Fruit fly (Drosophila melanogaster) whole organism, embryonic: Measurements from ENCODE around the gene mAcon1.

Experiments used
- Abd-B ChIP-seq: fragments of 200-800 bp; sonication (Bioruptor generic); optimal IDR thresholded peaks from 2 replicates; lab custom pipeline; 2018; ENCODE audit warnings: missing biosample characterization, mild to moderate bottlenecking, missing genetic modification characterization, moderate library complexity
- B-H2 ChIP-seq: fragments of 200-800 bp; sonication (Bioruptor generic); optimal IDR thresholded peaks from 2 replicates; lab custom pipeline; 2018; ENCODE audit warnings: missing biosample characterization, mild to moderate bottlenecking, missing genetic modification characterization
- BEAF-32 ChIP-seq: fragments of 200-800 bp; sonication (Bioruptor generic); optimal IDR thresholded peaks from 3 replicates; lab custom pipeline; 2017; ENCODE audit warnings: missing biosample characterization, missing genetic modification characterization, mild to moderate bottlenecking, moderate library complexity, missing genetic modification reagents
- Blimp-1 ChIP-seq: fragments of 200-800 bp; sonication (Bioruptor generic); optimal IDR thresholded peaks from 3 replicates; lab custom pipeline; 2018; ENCODE audit warnings: missing biosample characterization, missing genetic modification characterization, mild to moderate bottlenecking, moderate library complexity, missing genetic modification reagents
- CG12104 ChIP-seq: fragments of 200-800 bp; sonication (Bioruptor generic); optimal IDR thresholded peaks from 3 replicates; lab custom pipeline; 2016; ENCODE audit warnings: missing biosample characterization, missing genetic modification characterization
- CG12219 ChIP-seq: fragments of 200-800 bp; sonication (Bioruptor generic); optimal IDR thresholded peaks from 3 replicates; lab custom pipeline; 2018; ENCODE audit warnings: missing biosample characterization, mild to moderate bottlenecking, missing genetic modification characterization
- CG1233 ChIP-seq: fragments of 200-800 bp; sonication (Bioruptor generic); optimal IDR thresholded peaks from 4 replicates; lab custom pipeline; 2018; ENCODE audit warnings: missing biosample characterization, mild to moderate bottlenecking, missing genetic modification characterization
- CG12659 ChIP-seq: fragments of 200-800 bp; sonication (Bioruptor generic); optimal IDR thresholded peaks from 3 replicates; lab custom pipeline; 2017; ENCODE audit warnings: mild to moderate bottlenecking, missing biosample characterization, missing genetic modification reagents, missing genetic modification characterization
- CG14965 ChIP-seq: fragments of 200-800 bp; sonication (Bioruptor generic); optimal IDR thresholded peaks from 2 replicates; lab custom pipeline; 2016; ENCODE audit warnings: missing biosample characterization, missing genetic modification characterization, borderline replicate concordance
- CG17385 ChIP-seq: fragments of 200-800 bp; sonication (Bioruptor generic); optimal IDR thresholded peaks from 3 replicates; lab custom pipeline; 2018; ENCODE audit warnings: missing biosample characterization, mild to moderate bottlenecking, missing genetic modification characterization
- CG2129 ChIP-seq: fragments of 200-800 bp; sonication (Bioruptor generic); IDR thresholded peaks from 2 replicates; pipeline ENCODE4 v1.3.6; 2022; ENCODE audit warnings: missing biosample characterization, missing genetic modification characterization; ENCODE audit not compliant: partially characterized antibody
- CG30403 ChIP-seq: fragments of 200-800 bp; sonication (Bioruptor generic); optimal IDR thresholded peaks from 3 replicates; lab custom pipeline; 2016; ENCODE audit warnings: missing biosample characterization, missing genetic modification characterization
- CG3281 ChIP-seq: fragments of 200-800 bp; sonication (Bioruptor generic); optimal IDR thresholded peaks from 3 replicates; lab custom pipeline; 2017; ENCODE audit warnings: missing biosample characterization, mild to moderate bottlenecking, missing genetic modification characterization
- CG34376 ChIP-seq: fragments of 200-800 bp; sonication (Bioruptor generic); optimal IDR thresholded peaks from 2 replicates; lab custom pipeline; 2018; ENCODE audit warnings: missing biosample characterization, mild to moderate bottlenecking, missing genetic modification characterization
- CG43689 ChIP-seq: fragments of 200-800 bp; sonication (Bioruptor generic); IDR thresholded peaks from 2 replicates; pipeline ENCODE4 v1.3.6; 2022; ENCODE audit warnings: missing biosample characterization, missing genetic modification characterization
- CG7987 ChIP-seq: fragments of 200-800 bp; sonication (Bioruptor generic); optimal IDR thresholded peaks from 2 replicates; lab custom pipeline; 2018; ENCODE audit warnings: missing biosample characterization, mild to moderate bottlenecking, missing genetic modification characterization, moderate library complexity
- CG8281 ChIP-seq: fragments of 200-800 bp; sonication (Bioruptor generic); optimal IDR thresholded peaks from 2 replicates; lab custom pipeline; 2018; ENCODE audit warnings: missing biosample characterization, mild to moderate bottlenecking, missing genetic modification characterization, moderate library complexity
- CG9932 ChIP-seq: fragments of 200-800 bp; sonication (Bioruptor generic); IDR thresholded peaks from 2 replicates; pipeline ENCODE4 v1.3.6; 2022; ENCODE audit warnings: missing biosample characterization, missing genetic modification characterization
- CoRest ChIP-seq: fragments of 200-800 bp; sonication (Bioruptor generic); optimal IDR thresholded peaks from 3 replicates; lab custom pipeline; 2018; ENCODE audit warnings: missing biosample characterization, mild to moderate bottlenecking, missing genetic modification characterization, moderate library complexity
- Dbx ChIP-seq: fragments of 200-800 bp; sonication (Bioruptor generic); IDR thresholded peaks from 3 replicates; pipeline ENCODE4 v1.3.6; 2022; ENCODE audit warnings: missing biosample characterization, missing genetic modification characterization
- GATAe ChIP-seq: fragments of 200-800 bp; sonication (Bioruptor generic); conservative IDR thresholded peaks from 2 replicates; pipeline ENCODE4 v1.3.6; 2022; ENCODE audit warnings: missing biosample characterization, missing genetic modification characterization
- Max ChIP-seq: fragments of 200-800 bp; sonication (Bioruptor generic); optimal IDR thresholded peaks from 2 replicates; lab custom pipeline; 2016; ENCODE audit warnings: missing biosample characterization, mild to moderate bottlenecking, missing genetic modification characterization
- Nf-YA ChIP-seq: fragments of 200-800 bp; sonication (Bioruptor generic); IDR thresholded peaks from 2 replicates; pipeline ENCODE4 v1.3.6; 2022; ENCODE audit warnings: missing biosample characterization, missing genetic modification characterization
- Rfx ChIP-seq: fragments of 200-800 bp; sonication (Bioruptor generic); IDR thresholded peaks from 2 replicates; pipeline ENCODE4 v1.3.6; 2022; ENCODE audit warnings: missing biosample characterization, missing genetic modification characterization
- Sox102F ChIP-seq: fragments of 200-800 bp; sonication (Bioruptor generic); optimal IDR thresholded peaks from 2 replicates; lab custom pipeline; 2018; ENCODE audit warnings: missing biosample characterization, mild to moderate bottlenecking, missing genetic modification characterization, moderate library complexity
- Sry-δ ChIP-seq: fragments of 200-800 bp; sonication (Bioruptor generic); optimal IDR thresholded peaks from 2 replicates; lab custom pipeline; 2016; ENCODE audit warnings: missing biosample characterization, missing genetic modification characterization
- Ssrp ChIP-seq: fragments of 200-800 bp; sonication (Bioruptor generic); optimal IDR thresholded peaks from 2 replicates; lab custom pipeline; 2018; ENCODE audit warnings: missing biosample characterization, mild to moderate bottlenecking, missing genetic modification characterization, moderate library complexity
- Trl ChIP-seq, 3 experiments: fragments of >200 bp in 2 of 3; fragments of 200-800 bp in 1 of 3; sonication (Bioruptor generic) in 1 of 3; optimal IDR thresholded peaks; 2 replicates in 1 of 3; 3 replicates in 2 of 3; lab custom pipeline; 2016 to 2017; ENCODE audit warnings: missing biosample characterization in 1 of 3, missing genetic modification characterization in 1 of 3
- ato ChIP-seq: fragments of 200-800 bp; sonication (Bioruptor generic); IDR thresholded peaks from 2 replicates; pipeline ENCODE4 v1.3.6; 2022; ENCODE audit warnings: missing biosample characterization, missing genetic modification characterization; ENCODE audit not compliant: partially characterized antibody
- bsh ChIP-seq, 2 experiments: fragments of 200-800 bp; sonication (Bioruptor generic); optimal IDR thresholded peaks; 2 replicates each; lab custom pipeline; 2017 to 2018; ENCODE audit warnings: mild to moderate bottlenecking in 2 of 2, missing biosample characterization in 2 of 2, missing genetic modification characterization in 2 of 2, moderate library complexity in 1 of 2
- chif ChIP-seq, 2 experiments: fragments of 200-800 bp; sonication (Bioruptor generic); optimal IDR thresholded peaks; 3 replicates each; lab custom pipeline; 2016; ENCODE audit warnings: missing biosample characterization in 2 of 2, missing genetic modification characterization in 2 of 2
- disco-r ChIP-seq: fragments of 200-800 bp; sonication (Bioruptor generic); optimal IDR thresholded peaks from 2 replicates; lab custom pipeline; 2016; ENCODE audit warnings: missing biosample characterization, missing genetic modification characterization
- ems ChIP-seq: fragments of 200-800 bp; sonication (Bioruptor generic); optimal IDR thresholded peaks from 3 replicates; lab custom pipeline; 2016; ENCODE audit warnings: missing biosample characterization, missing genetic modification characterization
- fd102C ChIP-seq: fragments of 200-800 bp; sonication (Bioruptor generic); optimal IDR thresholded peaks from 2 replicates; lab custom pipeline; 2018; ENCODE audit warnings: missing biosample characterization, mild to moderate bottlenecking, missing genetic modification characterization, moderate library complexity
- grau ChIP-seq: fragments of 200-800 bp; optimal IDR thresholded peaks from 3 replicates; lab custom pipeline; 2019; ENCODE audit warnings: missing biosample characterization, mild to moderate bottlenecking, missing genetic modification characterization, moderate library complexity
- inv ChIP-seq: fragments of 200-800 bp; sonication (Bioruptor generic); IDR thresholded peaks from 2 replicates; pipeline ENCODE4 v1.3.6; 2022; ENCODE audit warnings: missing biosample characterization, missing genetic modification characterization; ENCODE audit not compliant: partially characterized antibody
- kah ChIP-seq: fragments of 200-800 bp; sonication (Bioruptor generic); optimal IDR thresholded peaks from 2 replicates; lab custom pipeline; 2018; ENCODE audit warnings: missing biosample characterization, mild to moderate bottlenecking, missing genetic modification characterization
- mld ChIP-seq: fragments of 200-800 bp; sonication (Bioruptor generic); IDR thresholded peaks from 3 replicates; pipeline ENCODE4 v1.3.6; 2022; ENCODE audit warnings: missing biosample characterization, missing genetic modification characterization; ENCODE audit not compliant: partially characterized antibody
- pzg ChIP-seq: fragments of 200-800 bp; sonication (Bioruptor generic); optimal IDR thresholded peaks from 3 replicates; lab custom pipeline; 2018; ENCODE audit warnings: missing biosample characterization, mild to moderate bottlenecking, missing genetic modification characterization, moderate library complexity
- row ChIP-seq: fragments of 200-800 bp; sonication (Bioruptor generic); IDR thresholded peaks from 3 replicates; pipeline ENCODE4 v1.3.6; 2022; ENCODE audit warnings: missing biosample characterization, missing genetic modification characterization
- sens ChIP-seq: fragments of 200-800 bp; sonication (Bioruptor generic); peaks from one replicate; lab custom pipeline; 2016; ENCODE audit warnings: missing biosample characterization, missing genetic modification characterization
- sim ChIP-seq: fragments of 200-800 bp; sonication (Bioruptor generic); IDR thresholded peaks from 2 replicates; pipeline ENCODE4 v1.3.6; 2022; ENCODE audit warnings: missing biosample characterization, missing genetic modification characterization
- sna ChIP-seq: fragments of 200-800 bp; sonication (Bioruptor generic); IDR thresholded peaks from 2 replicates; pipeline ENCODE4 v1.3.6; 2022; ENCODE audit warnings: missing biosample characterization, missing genetic modification characterization; ENCODE audit not compliant: partially characterized antibody
- sob ChIP-seq: fragments of 200-800 bp; sonication (Bioruptor generic); IDR thresholded peaks from 2 replicates; pipeline ENCODE4 v1.3.6; 2022; ENCODE audit warnings: missing biosample characterization, missing genetic modification characterization
- tna ChIP-seq: fragments of 200-800 bp; sonication (Bioruptor generic); IDR thresholded peaks from 2 replicates; pipeline ENCODE4 v1.3.6; 2022; ENCODE audit warnings: missing biosample characterization, missing genetic modification characterization; ENCODE audit not compliant: partially characterized antibody
- zen2 ChIP-seq: fragments of 200-800 bp; sonication (Bioruptor generic); IDR thresholded peaks from 3 replicates; pipeline ENCODE4 v1.3.6; 2022; ENCODE audit warnings: missing biosample characterization, missing genetic modification characterization; ENCODE audit not compliant: partially characterized antibody
- zfh2 ChIP-seq: fragments of 200-800 bp; sonication (Bioruptor generic); optimal IDR thresholded peaks from 2 replicates; lab custom pipeline; 2016; ENCODE audit warnings: missing biosample characterization, missing genetic modification characterization

The mAcon1 gene

DNA sequence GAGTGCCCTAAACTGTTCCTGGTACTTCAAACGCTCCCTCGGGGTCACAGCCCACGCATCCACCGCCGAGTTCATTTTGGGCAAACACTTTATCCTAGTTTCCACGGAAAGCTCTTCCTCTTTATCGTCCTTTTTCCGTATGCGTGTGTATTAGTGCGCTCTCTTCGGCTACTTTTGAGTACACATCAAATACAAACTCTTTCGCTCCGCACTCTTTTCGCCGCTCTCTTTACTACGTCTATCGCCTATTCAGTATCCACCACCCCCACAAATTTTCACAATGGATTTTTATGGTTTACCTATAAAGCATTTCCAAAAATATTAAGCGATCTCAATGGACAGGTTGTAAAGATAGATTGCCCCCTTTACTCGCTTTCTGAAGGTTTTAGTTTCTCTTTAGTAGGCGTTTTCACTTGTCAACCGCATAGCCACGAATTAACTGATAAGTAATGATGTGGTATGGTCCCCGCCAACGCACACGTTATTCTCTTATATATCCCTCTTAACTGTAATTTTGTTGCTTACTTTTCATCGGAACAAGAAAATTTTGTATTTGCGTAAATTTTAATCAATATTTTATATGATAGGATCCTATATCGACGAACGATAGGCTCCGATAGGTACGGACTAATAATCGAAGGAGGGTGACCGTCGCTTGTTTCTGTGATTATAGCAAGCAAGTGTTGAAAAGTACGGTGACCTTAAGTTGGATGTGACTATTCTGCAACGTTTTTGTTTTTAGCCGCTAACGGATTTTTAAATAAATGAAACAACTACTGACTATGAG is 26.5 kb upstream of the mAcon1 start, which contains the start of gene Dap160 (continued):
- peak; percentile 39; the same call in 1 of the 3 replicates for TF ChIP-seq Dbx (GFP tag; lab: Robert Waterston, UW)
- TF ChIP-seq GATAe (GFP tag; lab: Robert Waterston, UW) = no peak
- peak; percentile 67 for TF ChIP-seq pzg (GFP tag; lab: Kevin White, UChicago)
- peak; percentile 28; the same call in 1 of the 2 replicates for TF ChIP-seq CG2129 (GFP tag; lab: Robert Waterston, UW)
- TF ChIP-seq CG3281 (GFP tag; lab: Kevin White, UChicago) = peak; percentile 21
- TF ChIP-seq CG12104 (GFP tag; lab: Kevin White, UChicago) = no peak
- no peak for TF ChIP-seq CG1233
- peak; percentile 59; the same call in 1 of the 2 replicates for TF ChIP-seq sob (GFP tag; lab: Robert Waterston, UW)
- no peak for TF ChIP-seq CG14965 (GFP tag; lab: Kevin White, UChicago)
- TF ChIP-seq row (GFP tag; lab: Robert Waterston, UW) = peak; percentile 67
- TF ChIP-seq bsh (GFP tag; optimal IDR thresholded peaks at IDR 0.05; lab: Kevin White, UChicago) = no peak
- TF ChIP-seq sim (GFP tag; lab: Robert Waterston, UW) = no peak
- TF ChIP-seq Abd-B = no peak
- no peak for TF ChIP-seq CG12219 (GFP tag; lab: Kevin White, UChicago)
- no peak for TF ChIP-seq chif (GFP tag; optimal IDR thresholded peaks at IDR 0.05; lab: Kevin White, UChicago)
- no peak for TF ChIP-seq kah (GFP tag; lab: Kevin White, UChicago)
- TF ChIP-seq CG9932 (GFP tag; lab: Robert Waterston, UW) = peak; percentile 55
- TF ChIP-seq CG30403 (GFP tag; lab: Kevin White, UChicago) = no peak
- no peak for TF ChIP-seq grau (tag; lab: Kevin White, UChicago)
- no peak for TF ChIP-seq CoRest (tag; lab: Kevin White, UChicago)
- TF ChIP-seq CG34376 (GFP tag; lab: Kevin White, UChicago) = peak; percentile 51
- peak; percentile 3 for TF ChIP-seq Max
- no peak for TF ChIP-seq Sox102F (GFP tag; lab: Kevin White, UChicago)
- peak; percentile 50 for TF ChIP-seq Sry-δ (GFP tag; lab: Kevin White, UChicago)
- TF ChIP-seq CG17385 (GFP tag; lab: Kevin White, UChicago) = no peak
- no peak for TF ChIP-seq CG8281 (tag; lab: Kevin White, UChicago)
- peak; percentile 49; the same call in 1 of the 2 replicates for TF ChIP-seq ato (GFP tag; lab: Robert Waterston, UW)
- peak; percentile 70 for TF ChIP-seq BEAF-32 (GFP tag; lab: Kevin White, UChicago)
- TF ChIP-seq ems (GFP tag; lab: Kevin White, UChicago) = no peak
- TF ChIP-seq zfh2 (GFP tag; lab: Kevin White, UChicago) = peak; percentile 7
- TF ChIP-seq CG7987 (GFP tag; lab: Kevin White, UChicago) = no peak
- no peak for TF ChIP-seq Nf-YA (GFP tag; lab: Robert Waterston, UW)
- TF ChIP-seq mld = no peak
- TF ChIP-seq Rfx = peak; percentile 52; the same call in 1 of the 2 replicates
- TF ChIP-seq fd102C (GFP tag; lab: Kevin White, UChicago) = no peak
- TF ChIP-seq sens (GFP tag; lab: Kevin White, UChicago) = peak; percentile 76
- TF ChIP-seq inv (GFP tag; lab: Robert Waterston, UW) = peak; percentile 62; the same call in 1 of the 2 replicates
- no peak for TF ChIP-seq Ssrp (tag; lab: Kevin White, UChicago)
- peak; percentile 66 for TF ChIP-seq CG12659 (GFP tag; lab: Kevin White, UChicago)
- no peak for TF ChIP-seq CG43689 (GFP tag; lab: Robert Waterston, UW)
- TF ChIP-seq disco-r (GFP tag; lab: Kevin White, UChicago) = no peak
- peak; percentile 50; the same call in 1 of the 3 replicates for TF ChIP-seq zen2 (GFP tag; lab: Robert Waterston, UW)
- peak; percentile 80 to 89 for TF ChIP-seq Trl (optimal IDR thresholded peaks at IDR 0.05; lab: Kevin White, UChicago)
- no peak for TF ChIP-seq Trl (GFP tag; optimal IDR thresholded peaks at IDR 0.05; lab: Kevin White, UChicago)
- peak; percentile 8 for TF ChIP-seq B-H2 (GFP tag; lab: Kevin White, UChicago)
- peak; percentile 33; the same call in 1 of the 2 replicates for TF ChIP-seq sna (GFP tag; lab: Robert Waterston, UW)
- peak; percentile 59; the same call in 1 of the 2 replicates for TF ChIP-seq tna (GFP tag; lab: Robert Waterston, UW)
- TF ChIP-seq Blimp-1 = no peak
